Fruit fly (Drosophila melanogaster): ENCODE data around the gene CG10211.

dm6 chr2L:18566235-18567158, 49.2 kb downstream of the CG10211 start:
- peak; percentile 13 for TF ChIP-seq Pif1A (GFP tag; optimal IDR thresholded peaks at IDR 0.05)
- no peak for TF ChIP-seq gl (tag; optimal IDR thresholded peaks at IDR 0.05)
- peak; percentile 49 for TF ChIP-seq CG9948 (tag; optimal IDR thresholded peaks at IDR 0.05)
- TF ChIP-seq D1 (tag; optimal IDR thresholded peaks at IDR 0.05) = no peak
- TF ChIP-seq Snoo (tag; optimal IDR thresholded peaks at IDR 0.05) = no peak
- peak; percentile 73 for TF ChIP-seq EcR (GFP tag; optimal IDR thresholded peaks at IDR 0.05)
- TF ChIP-seq CG4496 (GFP tag; IDR thresholded peaks at IDR 0.05) = peak; percentile 57; the same call in 1 of the 3 replicates
- TF ChIP-seq CG13204 (GFP tag; optimal IDR thresholded peaks at IDR 0.05) = no peak
- no peak; the same call in 1 of the 2 replicates for TF ChIP-seq Ets98B (GFP tag; IDR thresholded peaks at IDR 0.05)
- no peak for TF ChIP-seq CG10348 (GFP tag; IDR thresholded peaks at IDR 0.05)
- TF ChIP-seq fd96Ca (GFP tag; IDR thresholded peaks at IDR 0.05) = peak; percentile 22; the same call in 1 of the 3 replicates
- TF ChIP-seq CG14655 (GFP tag; optimal IDR thresholded peaks at IDR 0.05) = peak; percentile 61
- TF ChIP-seq Pif1B (GFP tag; optimal IDR thresholded peaks at IDR 0.05) = peak; percentile 29

Measured in whole organism, pupa.